Fruit fly (Drosophila melanogaster) whole organism, wandering third instar larva: ENCODE measurements around the gene pav.

ENCODE experiments used
- Abd-B ChIP-seq: fragments of >200 bp; optimal IDR thresholded peaks from 2 replicates; lab custom pipeline; 2017; ENCODE audit warnings: missing biosample characterization, missing genetic modification characterization
- CG9705 ChIP-seq: fragments of 200-800 bp; sonication (Bioruptor generic); optimal IDR thresholded peaks from 2 replicates; lab custom pipeline; 2018; ENCODE audit warnings: missing biosample characterization, mild to moderate bottlenecking, missing genetic modification characterization
- CrebA ChIP-seq: fragments of 200-800 bp; sonication (Bioruptor generic); optimal IDR thresholded peaks from 2 replicates; lab custom pipeline; 2016; ENCODE audit warnings: missing biosample characterization, mild to moderate bottlenecking, missing genetic modification characterization, borderline replicate concordance
- Dif ChIP-seq: fragments of 200-275, 200-300 bp; sonication (Bioruptor generic); optimal IDR thresholded peaks from 2 replicates; lab custom pipeline; 2018; ENCODE audit warnings: missing biosample characterization, missing genetic modification characterization; ENCODE audit not compliant: partially characterized antibody
- GATAd ChIP-seq: sonication (Bioruptor generic); optimal IDR thresholded peaks from 2 replicates; lab custom pipeline; 2016; ENCODE audit warnings: missing biosample characterization, missing genetic modification characterization
- Hnf4 ChIP-seq: fragments of 200-800 bp; sonication (Bioruptor generic); optimal IDR thresholded peaks from 2 replicates; lab custom pipeline; 2016; ENCODE audit warnings: missing biosample characterization, mild to moderate bottlenecking, missing genetic modification characterization
- Hr83 ChIP-seq: fragments of 200-300 bp; sonication (Bioruptor generic); optimal IDR thresholded peaks from 2 replicates; lab custom pipeline; 2016; ENCODE audit warnings: missing biosample characterization, mild to moderate bottlenecking, missing genetic modification characterization, moderate library complexity; ENCODE audit not compliant: poor library complexity, severe bottlenecking
- Jra ChIP-seq: sonication (Bioruptor generic); optimal IDR thresholded peaks from 2 replicates; lab custom pipeline; 2016; ENCODE audit warnings: missing biosample characterization, missing genetic modification characterization
- Mio ChIP-seq: sonication (Bioruptor generic); optimal IDR thresholded peaks from 2 replicates; lab custom pipeline; 2016; ENCODE audit warnings: missing biosample characterization, missing genetic modification characterization
- Myc ChIP-seq: fragments of >200 bp; optimal IDR thresholded peaks from 2 replicates; lab custom pipeline; 2017
- N ChIP-seq: fragments of >200 bp; optimal IDR thresholded peaks from 2 replicates; lab custom pipeline; 2018; ENCODE audit warnings: missing biosample characterization, missing external identifiers, missing genetic modification characterization
- OdsH ChIP-seq: fragments of 200-800 bp; sonication (Bioruptor generic); optimal IDR thresholded peaks from 2 replicates; lab custom pipeline; 2016; ENCODE audit warnings: missing biosample characterization, mild to moderate bottlenecking, missing genetic modification characterization
- Rel ChIP-seq, 2 experiments: fragments of 200-800 bp; sonication (Bioruptor generic) in 1 of 2; optimal IDR thresholded peaks; 2 replicates in 1 of 2; 3 replicates in 1 of 2; lab custom pipeline; 2016 to 2019; ENCODE audit warnings: mild to moderate bottlenecking in 2 of 2, missing biosample characterization in 2 of 2, missing genetic modification characterization in 2 of 2, moderate library complexity in 1 of 2
- Sp1 ChIP-seq: fragments of 200-800 bp; sonication (Bioruptor generic); optimal IDR thresholded peaks from 3 replicates; lab custom pipeline; 2019; ENCODE audit warnings: missing biosample characterization, mild to moderate bottlenecking, missing genetic modification characterization, moderate library complexity
- Vsx2 ChIP-seq: fragments of 200-300, 225-300 bp; sonication (Bioruptor generic); optimal IDR thresholded peaks from 2 replicates; lab custom pipeline; 2018; ENCODE audit warnings: missing biosample characterization, missing genetic modification characterization; ENCODE audit not compliant: partially characterized antibody
- br ChIP-seq: fragments of 200-800 bp; sonication (Bioruptor generic); optimal IDR thresholded peaks from 2 replicates; lab custom pipeline; 2016; ENCODE audit warnings: missing biosample characterization, missing genetic modification characterization
- brk ChIP-seq: fragments of 200-800 bp; sonication (Bioruptor generic); optimal IDR thresholded peaks from 2 replicates; lab custom pipeline; 2016; ENCODE audit warnings: missing biosample characterization, mild to moderate bottlenecking, missing genetic modification characterization
- dmrt93B ChIP-seq: fragments of 200-800 bp; sonication (Bioruptor generic); optimal IDR thresholded peaks from 2 replicates; lab custom pipeline; 2018; ENCODE audit warnings: missing biosample characterization, mild to moderate bottlenecking, missing genetic modification characterization
- dsf ChIP-seq: sonication (Bioruptor generic); optimal IDR thresholded peaks from 2 replicates; lab custom pipeline; 2016; ENCODE audit warnings: missing biosample characterization, missing genetic modification characterization, borderline replicate concordance
- ey ChIP-seq: fragments of 200-800 bp; sonication (Bioruptor generic); optimal IDR thresholded peaks from 2 replicates; lab custom pipeline; 2016; ENCODE audit warnings: missing biosample characterization, missing genetic modification characterization
- foxo ChIP-seq, 2 experiments: fragments of 200-800 bp; sonication (Bioruptor generic); optimal IDR thresholded peaks; 2 replicates in 1 of 2; 3 replicates in 1 of 2; lab custom pipeline; 2016 to 2017; ENCODE audit warnings: missing biosample characterization in 2 of 2, missing genetic modification characterization in 2 of 2
- fru ChIP-seq: fragments of 200-800 bp; sonication (Bioruptor generic); optimal IDR thresholded peaks from 3 replicates; lab custom pipeline; 2016; ENCODE audit warnings: missing biosample characterization, mild to moderate bottlenecking, missing genetic modification characterization
- h ChIP-seq: fragments of 200-800 bp; sonication (Bioruptor generic); optimal IDR thresholded peaks from 3 replicates; lab custom pipeline; 2016; ENCODE audit warnings: missing biosample characterization, mild to moderate bottlenecking, missing genetic modification characterization
- pan ChIP-seq: fragments of >200 bp; optimal IDR thresholded peaks from 2 replicates; lab custom pipeline; 2017
- psq ChIP-seq: fragments of 200-800 bp; sonication (Bioruptor generic); optimal IDR thresholded peaks from 3 replicates; lab custom pipeline; 2017; ENCODE audit warnings: missing biosample characterization, mild to moderate bottlenecking, missing genetic modification characterization, moderate library complexity
- rgr ChIP-seq: fragments of 200-800 bp; sonication (Bioruptor generic); optimal IDR thresholded peaks from 3 replicates; lab custom pipeline; 2016; ENCODE audit warnings: missing biosample characterization, mild to moderate bottlenecking, missing genetic modification characterization
- sage ChIP-seq: fragments of 200-800 bp; sonication (Bioruptor generic); optimal IDR thresholded peaks from 2 replicates; lab custom pipeline; 2016; ENCODE audit warnings: missing biosample characterization, mild to moderate bottlenecking, missing genetic modification characterization
- tai ChIP-seq: sonication (Bioruptor generic); optimal IDR thresholded peaks from 2 replicates; lab custom pipeline; 2016; ENCODE audit warnings: missing biosample characterization, missing genetic modification characterization
- usp ChIP-seq: fragments of >200 bp; optimal IDR thresholded peaks from 2 replicates; lab custom pipeline; 2017; ENCODE audit warnings: missing biosample characterization, missing genetic modification characterization

pav gene

dm6 chr3L:4262384-4262783 lies 19.9 kb downstream of the pav start, which contains the start of the genes CG11586 and VhaM9.7-a:
Gene CG11586 (minus strand): TSS chr3L:4262470.
Gene VhaM9.7-a (plus strand): TSS chr3L:4262705.
- TF ChIP-seq Dif (GFP tag; lab: Kevin White, UChicago) = no peak
- TF ChIP-seq Mio (GFP tag; lab: Kevin White, UChicago) = no peak
- TF ChIP-seq OdsH (GFP tag; lab: Kevin White, UChicago) = peak; percentile 1
- TF ChIP-seq foxo (GFP tag; optimal IDR thresholded peaks at IDR 0.05; lab: Kevin White, UChicago) = peak in 1 of 2 experiments; percentile 21
- no peak for TF ChIP-seq dmrt93B (GFP tag; lab: Kevin White, UChicago)
- no peak for TF ChIP-seq Vsx2 (GFP tag; lab: Kevin White, UChicago)
- TF ChIP-seq CG9705 = no peak
- peak; percentile 4 for TF ChIP-seq Jra
- TF ChIP-seq Abd-B (GFP tag; lab: Kevin White, UChicago) = no peak
- peak; percentile 18 for TF ChIP-seq rgr (GFP tag; lab: Kevin White, UChicago)
- TF ChIP-seq psq (GFP tag; lab: Kevin White, UChicago) = peak; percentile 4
- peak; percentile 9 for TF ChIP-seq h

dm6 chr3L:4263502-4263901 lies 21.0 kb downstream of the pav start, which contains the start of gene CG1273:
Gene CG1273 (plus strand): TSS chr3L:4263719.
- TF ChIP-seq h = no peak
- TF ChIP-seq CrebA (GFP tag; lab: Kevin White, UChicago) = no peak
- TF ChIP-seq Myc (lab: Kevin White, UChicago) = no peak
- no peak for TF ChIP-seq Rel (GFP tag; optimal IDR thresholded peaks at IDR 0.05; lab: Kevin White, UChicago)
- no peak for TF ChIP-seq Rel (tag; optimal IDR thresholded peaks at IDR 0.05; lab: Kevin White, UChicago)
- no peak for TF ChIP-seq brk (GFP tag; lab: Kevin White, UChicago)
- no peak for TF ChIP-seq Hr83 (GFP tag; lab: Kevin White, UChicago)
- no peak for TF ChIP-seq dsf (GFP tag; lab: Kevin White, UChicago)
- no peak for TF ChIP-seq fru (GFP tag; lab: Kevin White, UChicago)
- TF ChIP-seq OdsH (GFP tag; lab: Kevin White, UChicago) = no peak
- TF ChIP-seq usp (GFP tag; lab: Kevin White, UChicago) = no peak
- TF ChIP-seq Jra = no peak
- no peak for TF ChIP-seq dmrt93B (GFP tag; lab: Kevin White, UChicago)
- no peak for TF ChIP-seq Mio (GFP tag; lab: Kevin White, UChicago)
- TF ChIP-seq, all 38 proteins: peak for 0

dm6 chr3L:4264963-4265362 lies 22.4 kb downstream of the pav start:
- no peak for TF ChIP-seq foxo (GFP tag; optimal IDR thresholded peaks at IDR 0.05; lab: Kevin White, UChicago)
- no peak for TF ChIP-seq br
- TF ChIP-seq Jra = no peak
- no peak for TF ChIP-seq tai (GFP tag; lab: Kevin White, UChicago)
- TF ChIP-seq dmrt93B (GFP tag; lab: Kevin White, UChicago) = no peak
- no peak for TF ChIP-seq GATAd (GFP tag; lab: Kevin White, UChicago)
- no peak for TF ChIP-seq dsf (GFP tag; lab: Kevin White, UChicago)
- TF ChIP-seq, all 38 proteins: peak for 0

dm6 chr3L:4265836-4266235 lies 23.3 kb downstream of the pav start:
- TF ChIP-seq ey (GFP tag; lab: Kevin White, UChicago) (no peak), OdsH (GFP tag; lab: Kevin White, UChicago) (no peak), Rel (GFP tag; optimal IDR thresholded peaks at IDR 0.05; lab: Kevin White, UChicago) (no peak), Rel (tag; optimal IDR thresholded peaks at IDR 0.05; lab: Kevin White, UChicago) (no peak), CG9705 (no peak), foxo (GFP tag; optimal IDR thresholded peaks at IDR 0.05; lab: Kevin White, UChicago) (no peak), Hr83 (GFP tag; lab: Kevin White, UChicago) (no peak), Jra (no peak), psq (GFP tag; lab: Kevin White, UChicago) (no peak), sage (GFP tag; lab: Kevin White, UChicago) (no peak), Vsx2 (GFP tag; lab: Kevin White, UChicago) (no peak), pan (no peak), brk (GFP tag; lab: Kevin White, UChicago) (no peak), N (no peak), dmrt93B (GFP tag; lab: Kevin White, UChicago) (no peak), Dif (GFP tag; lab: Kevin White, UChicago) (no peak), Sp1 (no peak), usp (GFP tag; lab: Kevin White, UChicago) (no peak), Mio (GFP tag; lab: Kevin White, UChicago) (no peak), Hnf4 (GFP tag; lab: Kevin White, UChicago) (no peak)
- TF ChIP-seq, all 38 proteins: peak for 0

- TF ChIP-seq brk (GFP tag; lab: Kevin White, UChicago) (no peak), usp (GFP tag; lab: Kevin White, UChicago) (no peak)
These were observed 24.9 kb downstream of the pav start, which contains the start of gene CG33764 for dm6 chr3L:4267403-4267802. Gene CG33764 (minus strand): TSS chr3L:4267503.
